Worm (Caenorhabditis elegans): ENCODE measurements around the gene srh-102.

DNA sequence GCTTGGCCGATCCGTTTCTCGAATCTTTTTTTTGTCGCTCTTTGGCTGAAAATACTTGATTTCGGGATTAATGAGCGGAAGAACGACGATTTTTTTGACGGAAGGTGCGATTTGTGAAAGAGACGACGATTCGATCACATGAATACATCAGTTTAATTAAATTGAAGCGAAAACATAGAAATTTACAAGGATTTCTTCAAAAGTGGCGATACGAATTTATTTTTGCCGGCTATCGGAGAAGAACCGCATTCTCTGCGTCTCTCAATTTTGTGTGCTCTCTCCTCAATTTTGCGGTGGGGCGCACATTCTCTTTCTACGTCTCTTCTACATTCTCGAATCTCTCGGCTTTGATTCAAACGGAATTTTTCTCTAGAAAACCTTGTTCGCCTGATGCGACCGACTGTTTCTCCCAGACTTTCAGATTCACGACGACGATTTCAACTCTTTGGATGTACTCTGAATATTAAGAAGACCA, 9.9 kb downstream of the srh-102 start, which contains the start of gene F40D4.17:
- TF ChIP-seq pqm-1 (tag; optimal IDR thresholded peaks at IDR 0.05) (no peak), nfya-1 (tag; optimal IDR thresholded peaks at IDR 0.05) (no peak), ceh-34 (tag; optimal IDR thresholded peaks at IDR 0.05) (no peak), mec-3 (tag; optimal IDR thresholded peaks at IDR 0.05; ENCODE audit: borderline replicate concordance) (no peak), ama-1 (optimal IDR thresholded peaks at IDR 0.05) (no peak), lin-11 (tag; optimal IDR thresholded peaks at IDR 0.05) (no peak), dmd-4 (tag; optimal IDR thresholded peaks at IDR 0.05; ENCODE audit: borderline replicate concordance) (no peak), nhr-232 (tag; optimal IDR thresholded peaks at IDR 0.05) (no peak), ets-4 (tag; optimal IDR thresholded peaks at IDR 0.05) (no peak)
